Fruit fly (Drosophila melanogaster) whole organism: ENCODE results near the gene Tmhs.

Experiments
- CG8478 ChIP-seq: fragments of >200 bp; optimal IDR thresholded peaks from 2 replicates; lab custom pipeline; 2018; ENCODE audit warnings: inconsistent platforms
- Dll ChIP-seq: fragments of >200 bp; optimal IDR thresholded peaks from 2 replicates; lab custom pipeline; 2017
- pan ChIP-seq: fragments of >200 bp; optimal IDR thresholded peaks from 2 replicates; lab custom pipeline; 2017
- usp ChIP-seq: fragments of >200 bp; optimal IDR thresholded peaks from 2 replicates; lab custom pipeline; 2017; ENCODE audit warnings: missing biosample characterization, missing genetic modification characterization, mixed read lengths

DNA sequence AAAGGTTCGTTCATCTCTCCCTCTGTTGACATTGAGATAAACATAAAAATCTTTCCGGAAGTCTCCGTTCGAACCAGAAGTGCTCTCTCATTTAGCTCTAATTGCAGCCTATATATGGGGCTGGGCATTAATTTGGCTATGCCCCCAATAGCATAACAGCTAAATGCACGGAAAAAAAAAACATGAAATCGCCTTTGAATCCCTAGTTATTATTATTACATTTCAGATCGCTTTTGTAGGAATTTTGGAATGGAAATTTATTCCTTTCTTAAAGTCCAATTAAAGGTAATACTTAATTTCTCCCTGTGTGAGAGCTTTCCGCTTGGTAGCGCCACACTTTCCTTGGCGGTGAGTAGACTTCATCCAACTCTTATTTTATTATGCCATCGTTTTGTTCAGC, 20.8 kb downstream of the Tmhs start:
- TF ChIP-seq pan (no peak), usp (GFP tag; lab: Kevin White, UChicago) (no peak), CG8478 (lab: Kevin White, UChicago) (no peak), Dll (lab: Kevin White, UChicago) (no peak)
